Fruit fly (Drosophila melanogaster) whole organism, prepupa: ENCODE data around the gene CG13028.

Experiments used
- Blimp-1 ChIP-seq: fragments of 200-800 bp; sonication (Bioruptor generic); optimal IDR thresholded peaks from 3 replicates; lab custom pipeline; 2017; ENCODE audit warnings: missing biosample characterization, missing genetic modification characterization, mild to moderate bottlenecking, moderate library complexity, missing genetic modification reagents
- CG10669 ChIP-seq: fragments of 200-800 bp; sonication (Bioruptor generic); optimal IDR thresholded peaks from 3 replicates; lab custom pipeline; 2018; ENCODE audit warnings: missing biosample characterization, mild to moderate bottlenecking, missing genetic modification characterization, moderate library complexity
- CG11294 ChIP-seq: fragments of 200-800 bp; sonication (Bioruptor generic); IDR thresholded peaks from 2 replicates; pipeline ENCODE4 v1.3.6; 2022; ENCODE audit warnings: missing biosample characterization, missing genetic modification characterization
- CG11762 ChIP-seq: fragments of 200-800 bp; sonication (Bioruptor generic); optimal IDR thresholded peaks from 3 replicates; lab custom pipeline; 2016; ENCODE audit warnings: missing biosample characterization, missing genetic modification characterization; ENCODE audit not compliant: insufficient read depth
- CG11902 ChIP-seq: fragments of 200-800 bp; sonication (Bioruptor generic); optimal IDR thresholded peaks from 3 replicates; lab custom pipeline; 2016; ENCODE audit warnings: missing biosample characterization, missing genetic modification characterization
- CG1621 ChIP-seq: fragments of 200-800 bp; sonication (Bioruptor generic); optimal IDR thresholded peaks from 3 replicates; lab custom pipeline; 2018; ENCODE audit warnings: missing biosample characterization, mild to moderate bottlenecking, missing genetic modification characterization
- CG16779 ChIP-seq: fragments of 200-800 bp; sonication (Bioruptor generic); optimal IDR thresholded peaks from 3 replicates; lab custom pipeline; 2017; ENCODE audit warnings: missing biosample characterization, mild to moderate bottlenecking, missing genetic modification characterization
- CG31627 ChIP-seq: fragments of 200-800 bp; sonication (Bioruptor generic); optimal IDR thresholded peaks from 3 replicates; lab custom pipeline; 2016; ENCODE audit warnings: missing biosample characterization, missing genetic modification characterization
- CG34406 ChIP-seq: fragments of 200-800 bp; sonication (Bioruptor generic); optimal IDR thresholded peaks from 3 replicates; lab custom pipeline; 2016; ENCODE audit warnings: missing biosample characterization, missing genetic modification characterization
- CG3919 ChIP-seq: fragments of 200-800 bp; sonication (Bioruptor generic); optimal IDR thresholded peaks from 3 replicates; lab custom pipeline; 2016; ENCODE audit warnings: missing biosample characterization, missing genetic modification characterization
- CG6163 ChIP-seq: fragments of 200-800 bp; sonication (Bioruptor generic); IDR thresholded peaks from 3 replicates; pipeline ENCODE4 v1.3.6; 2022; ENCODE audit warnings: missing biosample characterization, missing genetic modification characterization
- CG6276 ChIP-seq: fragments of 200-800 bp; sonication (Bioruptor generic); optimal IDR thresholded peaks from 2 replicates; lab custom pipeline; 2017; ENCODE audit warnings: missing biosample characterization, mild to moderate bottlenecking, missing genetic modification characterization
- CG6792 ChIP-seq: fragments of 200-800 bp; sonication (Bioruptor generic); optimal IDR thresholded peaks from 3 replicates; lab custom pipeline; 2016; ENCODE audit warnings: missing biosample characterization, missing genetic modification characterization
- CG6808 ChIP-seq: fragments of 200-800 bp; sonication (Bioruptor generic); optimal IDR thresholded peaks from 3 replicates; lab custom pipeline; 2017; ENCODE audit warnings: missing biosample characterization, missing genetic modification characterization, mild to moderate bottlenecking, moderate library complexity, missing genetic modification reagents
- CG6854 ChIP-seq: fragments of 200-800 bp; sonication (Bioruptor generic); optimal IDR thresholded peaks from 2 replicates; lab custom pipeline; 2017; ENCODE audit warnings: missing biosample characterization, mild to moderate bottlenecking, missing genetic modification characterization
- CG7368 ChIP-seq: fragments of 200-800 bp; sonication (Bioruptor generic); optimal IDR thresholded peaks from 3 replicates; lab custom pipeline; 2016; ENCODE audit warnings: missing biosample characterization, missing genetic modification characterization
- CG8119 ChIP-seq: fragments of 200-800 bp; sonication (Bioruptor generic); IDR thresholded peaks from 3 replicates; pipeline ENCODE4 v1.3.6; 2022; ENCODE audit warnings: missing biosample characterization, missing genetic modification characterization
- CG8319 ChIP-seq: fragments of 200-800 bp; sonication (Bioruptor generic); optimal IDR thresholded peaks from 3 replicates; lab custom pipeline; 2016; ENCODE audit warnings: missing biosample characterization, missing genetic modification characterization
- CG9139 ChIP-seq: fragments of 200-800 bp; sonication (Bioruptor generic); optimal IDR thresholded peaks from 3 replicates; lab custom pipeline; 2017; ENCODE audit warnings: missing biosample characterization, mild to moderate bottlenecking, missing genetic modification characterization
- Eip75B ChIP-seq: fragments of 200-800 bp; sonication (Bioruptor generic); optimal IDR thresholded peaks from 3 replicates; lab custom pipeline; 2016; ENCODE audit warnings: missing biosample characterization, missing genetic modification characterization
- Eip78C ChIP-seq: fragments of 200-800 bp; sonication (Bioruptor generic); peaks from one replicate; lab custom pipeline; 2016; ENCODE audit warnings: missing biosample characterization, missing genetic modification characterization
- Eip93F ChIP-seq: fragments of 200-800 bp; sonication (Bioruptor generic); optimal IDR thresholded peaks from 2 replicates; lab custom pipeline; 2016; ENCODE audit warnings: missing biosample characterization, mild to moderate bottlenecking, missing genetic modification characterization
- Ets21C ChIP-seq: fragments of 200-800 bp; sonication (Bioruptor generic); optimal IDR thresholded peaks from 3 replicates; lab custom pipeline; 2016; ENCODE audit warnings: missing biosample characterization, missing genetic modification characterization
- Gug ChIP-seq: fragments of 200-800 bp; sonication (Bioruptor generic); IDR thresholded peaks from 2 replicates; pipeline ENCODE4 v1.3.6; 2022; ENCODE audit warnings: missing biosample characterization, missing genetic modification characterization
- Hr4 ChIP-seq: fragments of 200-800 bp; sonication (Bioruptor generic); optimal IDR thresholded peaks from 3 replicates; lab custom pipeline; 2016; ENCODE audit warnings: missing biosample characterization, missing genetic modification characterization
- Lpt ChIP-seq: fragments of 200-800 bp; sonication (Bioruptor generic); optimal IDR thresholded peaks from 3 replicates; lab custom pipeline; 2016; ENCODE audit warnings: missing biosample characterization, missing genetic modification characterization
- Met ChIP-seq: fragments of 200-800 bp; sonication (Bioruptor generic); optimal IDR thresholded peaks from 3 replicates; lab custom pipeline; 2016; ENCODE audit warnings: missing biosample characterization, missing genetic modification characterization
- OdsH ChIP-seq: fragments of 200-800 bp; sonication (Bioruptor generic); optimal IDR thresholded peaks from 3 replicates; lab custom pipeline; 2016; ENCODE audit warnings: missing biosample characterization, missing genetic modification characterization
- Sox102F ChIP-seq: fragments of 200-800 bp; sonication (Bioruptor generic); optimal IDR thresholded peaks from 2 replicates; lab custom pipeline; 2016; ENCODE audit warnings: missing biosample characterization, mild to moderate bottlenecking, missing genetic modification characterization
- Sox14 ChIP-seq: fragments of 200-800 bp; sonication (Bioruptor generic); optimal IDR thresholded peaks from 3 replicates; lab custom pipeline; 2016; ENCODE audit warnings: missing biosample characterization, missing genetic modification characterization
- Sox15 ChIP-seq: fragments of 200-800 bp; sonication (Bioruptor generic); optimal IDR thresholded peaks from 3 replicates; lab custom pipeline; 2016; ENCODE audit warnings: missing biosample characterization, missing genetic modification characterization
- achi ChIP-seq: fragments of 200-800 bp; sonication (Bioruptor generic); optimal IDR thresholded peaks from 3 replicates; lab custom pipeline; 2016; ENCODE audit warnings: missing biosample characterization, missing genetic modification characterization
- cyc ChIP-seq: fragments of 200-800 bp; sonication (Bioruptor generic); optimal IDR thresholded peaks from 3 replicates; lab custom pipeline; 2016; ENCODE audit warnings: missing biosample characterization, missing genetic modification characterization
- dac ChIP-seq: fragments of 200-800 bp; sonication (Bioruptor generic); optimal IDR thresholded peaks from 2 replicates; lab custom pipeline; 2017; ENCODE audit warnings: missing biosample characterization, mild to moderate bottlenecking, missing genetic modification characterization
- eg ChIP-seq: fragments of 200-800 bp; sonication (Bioruptor generic); IDR thresholded peaks from 3 replicates; pipeline ENCODE4 v1.3.6; 2022; ENCODE audit warnings: missing biosample characterization, missing genetic modification characterization
- fd59A ChIP-seq: fragments of 200-800 bp; sonication (Bioruptor generic); optimal IDR thresholded peaks from 2 replicates; lab custom pipeline; 2017; ENCODE audit warnings: missing biosample characterization, mild to moderate bottlenecking, missing genetic modification characterization, missing genetic modification reagents
- fd85E ChIP-seq: fragments of 200-800 bp; sonication (Bioruptor generic); optimal IDR thresholded peaks from 3 replicates; lab custom pipeline; 2016; ENCODE audit warnings: missing biosample characterization, missing genetic modification characterization
- net ChIP-seq: fragments of 200-800 bp; sonication (Bioruptor generic); optimal IDR thresholded peaks from 3 replicates; lab custom pipeline; 2016; ENCODE audit warnings: missing biosample characterization, missing genetic modification characterization
- spab ChIP-seq: fragments of 200-800 bp; sonication (Bioruptor generic); optimal IDR thresholded peaks from 2 replicates; lab custom pipeline; 2017; ENCODE audit warnings: missing biosample characterization, mild to moderate bottlenecking, missing genetic modification characterization, missing genetic modification reagents
- ss ChIP-seq, 2 experiments: fragments of 200-800 bp; sonication (Bioruptor generic); optimal IDR thresholded peaks; 2 replicates in 1 of 2; 3 replicates in 1 of 2; lab custom pipeline; 2017 to 2018; ENCODE audit warnings: mild to moderate bottlenecking in 2 of 2, missing biosample characterization in 2 of 2, missing genetic modification characterization in 2 of 2, moderate library complexity in 1 of 2
- svp ChIP-seq: fragments of 200-800 bp; sonication (Bioruptor generic); peaks from one replicate; lab custom pipeline; 2016; ENCODE audit warnings: missing biosample characterization, missing genetic modification characterization
- topi ChIP-seq: fragments of 200-800 bp; sonication (Bioruptor generic); optimal IDR thresholded peaks from 3 replicates; lab custom pipeline; 2016; ENCODE audit warnings: missing biosample characterization, missing genetic modification characterization
- vri ChIP-seq: fragments of 200-800 bp; sonication (Bioruptor generic); optimal IDR thresholded peaks from 3 replicates; lab custom pipeline; 2016; ENCODE audit warnings: missing biosample characterization, mild to moderate bottlenecking, missing genetic modification characterization

The CG13028 gene

dm6 chr3L:16915766-16916476 lies 7.1 kb upstream of the CG13028 start (continued):
- peak; percentile 73 for TF ChIP-seq Eip75B
- peak; percentile 65 for TF ChIP-seq CG6808 (GFP tag; lab: Kevin White, UChicago)
- peak; percentile 42 for TF ChIP-seq Met
- peak; percentile 92 for TF ChIP-seq Hr4 (GFP tag; lab: Kevin White, UChicago)
- peak; percentile 79 for TF ChIP-seq CG10669 (GFP tag; lab: Kevin White, UChicago)
- TF ChIP-seq OdsH (GFP tag; lab: Kevin White, UChicago), result peak; percentile 81
- TF ChIP-seq CG6163, result peak; percentile 82
- TF ChIP-seq CG34406 (GFP tag; lab: Kevin White, UChicago), result peak; percentile 61
- TF ChIP-seq fd59A (GFP tag; lab: Kevin White, UChicago), result peak; percentile 65
- no peak for TF ChIP-seq CG11902 (GFP tag; lab: Kevin White, UChicago)
- peak; percentile 93 for TF ChIP-seq CG6276 (GFP tag; lab: Kevin White, UChicago)
- TF ChIP-seq CG6792 (GFP tag; lab: Kevin White, UChicago), result peak; percentile 55
- TF ChIP-seq Blimp-1 (GFP tag; lab: Kevin White, UChicago), result no peak
- peak; percentile 60 for TF ChIP-seq fd85E (GFP tag; lab: Kevin White, UChicago)
- TF ChIP-seq Lpt (GFP tag; lab: Kevin White, UChicago), result peak; percentile 78
- no peak for TF ChIP-seq Sox15 (GFP tag; lab: Kevin White, UChicago)
- peak; percentile 71 for TF ChIP-seq CG11294 (GFP tag; lab: Robert Waterston, UW)
- TF ChIP-seq topi (GFP tag; lab: Kevin White, UChicago), result peak; percentile 63
- TF ChIP-seq CG8119 (GFP tag; lab: Robert Waterston, UW), result peak; percentile 90; the same call in 2 of the 3 replicates
- TF ChIP-seq CG31627, result peak; percentile 9
- peak; percentile 71 for TF ChIP-seq CG8319 (GFP tag; lab: Kevin White, UChicago)
- peak; percentile 73 for TF ChIP-seq CG16779 (tag; lab: Kevin White, UChicago)

dm6 chr3L:16917409-16918173 lies 5.5 kb upstream of the CG13028 start:
- TF ChIP-seq Eip78C, result peak; percentile 54
- TF ChIP-seq Blimp-1 (GFP tag; lab: Kevin White, UChicago), result peak; percentile 1
- TF ChIP-seq topi (GFP tag; lab: Kevin White, UChicago), result no peak

dm6 chr3L:16927375-16927774 lies 4.3 kb downstream of the CG13028 start, which contains the start of gene CG13023:
TSS of gene CG13023 (minus strand) at chr3L:16927434.
- TF ChIP-seq CG3919 (GFP tag; lab: Kevin White, UChicago) (peak; percentile 2), Eip93F (GFP tag; lab: Kevin White, UChicago) (no peak), CG6276 (GFP tag; lab: Kevin White, UChicago) (no peak), CG1621 (tag; lab: Kevin White, UChicago) (peak; percentile 16), CG11902 (GFP tag; lab: Kevin White, UChicago) (no peak), cyc (no peak), CG6163 (no peak), CG11762 (GFP tag; lab: Kevin White, UChicago) (no peak), Sox14 (GFP tag; lab: Kevin White, UChicago) (peak; percentile 69), Sox102F (GFP tag; lab: Kevin White, UChicago) (no peak), Lpt (GFP tag; lab: Kevin White, UChicago) (no peak), CG11294 (GFP tag; lab: Robert Waterston, UW) (no peak), Ets21C (GFP tag; lab: Kevin White, UChicago) (no peak), CG6854 (GFP tag; lab: Kevin White, UChicago) (no peak), Hr4 (GFP tag; lab: Kevin White, UChicago) (no peak), CG6808 (GFP tag; lab: Kevin White, UChicago) (peak; percentile 9), svp (GFP tag; lab: Kevin White, UChicago) (no peak), CG10669 (GFP tag; lab: Kevin White, UChicago) (no peak), ss (GFP tag; optimal IDR thresholded peaks at IDR 0.05; lab: Kevin White, UChicago) (peak in 1 of 2 experiments; percentile 44), spab (GFP tag; lab: Kevin White, UChicago) (no peak), OdsH (GFP tag; lab: Kevin White, UChicago) (no peak), CG34406 (GFP tag; lab: Kevin White, UChicago) (no peak), achi (GFP tag; lab: Kevin White, UChicago) (no peak), Gug (GFP tag; lab: Robert Waterston, UW) (no peak), CG7368 (GFP tag; lab: Kevin White, UChicago) (no peak), topi (GFP tag; lab: Kevin White, UChicago) (no peak), net (no peak), eg (0 out of 3 replicates have a peak, but pooled peaks have one; percentile 22), vri (GFP tag; lab: Kevin White, UChicago) (no peak), CG9139 (GFP tag; lab: Kevin White, UChicago) (peak; percentile 8), dac (GFP tag; lab: Kevin White, UChicago) (no peak), CG16779 (tag; lab: Kevin White, UChicago) (no peak)
